Fruit fly (Drosophila melanogaster): ENCODE data around the gene Nep7.

The Nep7 gene

DNA sequence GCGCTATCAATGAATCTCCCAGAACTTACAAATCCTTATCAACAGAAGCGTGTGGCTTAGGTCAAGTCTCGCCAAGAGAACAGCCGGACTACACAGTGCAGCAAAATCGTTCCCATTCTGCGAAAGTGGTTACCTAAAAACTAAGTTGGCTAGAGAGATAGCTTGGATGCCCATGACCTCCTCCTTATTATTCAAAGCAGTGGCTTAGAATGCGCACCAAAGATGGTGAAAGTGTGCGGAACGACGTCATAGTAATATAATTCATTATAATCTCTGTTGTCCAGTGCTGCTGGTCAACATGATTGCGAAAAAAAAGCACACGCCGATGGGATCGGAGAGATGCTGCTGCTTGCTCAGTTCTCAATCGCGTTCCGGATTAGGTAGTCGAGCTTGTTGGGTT, at the start of gene Nep7:
Gene Nep7, plus strand, starts transcription at position 385 of the 400 bp plus-strand sequence.
- peak; percentile 77 for TF ChIP-seq noc (tag; optimal IDR thresholded peaks at IDR 0.05)

dm6 chr3R:27905695-27906094, 49.0 kb upstream of the Nep7 start, which contains the start of gene CG34353:
Gene CG34353 (minus strand): TSS chr3R:27905843.
- TF ChIP-seq noc (tag; optimal IDR thresholded peaks at IDR 0.05) = no peak

- TF ChIP-seq noc (tag; optimal IDR thresholded peaks at IDR 0.05) = no peak
These were observed 42.6 kb upstream of the Nep7 start, which contains the start of gene mil for dm6 chr3R:27912147-27912546. Gene mil (plus strand): TSS chr3R:27912447.

dm6 chr3R:27916355-27917019, 38.2 kb upstream of the Nep7 start, which contains the start of the genes CG5003 and mRpS22:
Gene CG5003 (minus strand): TSS chr3R:27916516.
Gene mRpS22 (plus strand): TSS chr3R:27916908.
- TF ChIP-seq noc (tag; optimal IDR thresholded peaks at IDR 0.05) = peak; percentile 58

- TF ChIP-seq noc (tag; optimal IDR thresholded peaks at IDR 0.05) = peak; percentile 38
These were observed 35.3 kb upstream of the Nep7 start, which contains the start of gene Boh1 for dm6 chr3R:27919385-27919789. Gene Boh1 (minus strand): TSS chr3R:27919460.

- TF ChIP-seq noc (tag; optimal IDR thresholded peaks at IDR 0.05) = no peak
These were observed 33.8 kb upstream of the Nep7 start, which contains the start of gene CG12259 for dm6 chr3R:27920883-27921282. Gene CG12259 (minus strand): TSS chr3R:27921089.

DNA sequence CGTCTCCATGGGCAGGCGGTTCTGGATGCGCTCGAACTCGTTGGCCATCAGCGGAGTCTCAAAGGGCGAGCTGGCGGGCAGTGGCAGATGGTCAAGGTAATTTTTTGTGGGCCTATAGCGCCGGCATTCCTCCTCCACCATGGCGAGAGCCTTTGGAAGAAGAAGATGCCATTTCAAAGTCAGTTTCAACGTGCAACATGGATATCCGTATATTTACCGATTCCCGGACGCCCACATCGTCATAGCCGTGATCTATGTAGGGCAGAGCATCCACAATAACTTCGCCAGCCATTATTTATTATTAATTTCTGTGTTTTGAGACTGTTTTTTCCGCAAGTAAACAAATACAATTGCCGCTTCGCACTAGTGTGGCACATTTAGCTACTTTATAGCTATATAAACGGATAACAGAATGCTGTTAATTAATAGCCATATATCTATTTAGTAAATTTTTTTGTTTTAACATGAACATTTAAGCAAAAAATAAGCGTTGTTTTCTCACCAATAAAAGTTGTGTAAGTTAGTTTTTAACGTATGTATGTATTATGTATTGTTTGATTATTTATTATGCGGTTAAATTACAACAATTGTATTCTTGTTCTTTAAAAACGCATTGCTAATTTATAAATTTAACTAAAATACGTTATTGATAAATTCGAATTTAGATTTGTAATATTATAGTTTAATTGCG, 32.6 kb upstream of the Nep7 start, which contains the start of gene BCAS2:
Gene BCAS2, minus strand, starts transcription at position 375 of the 691 bp plus-strand sequence.
- TF ChIP-seq noc (tag; optimal IDR thresholded peaks at IDR 0.05) = no peak

- peak; percentile 44 for TF ChIP-seq noc (tag; optimal IDR thresholded peaks at IDR 0.05)
These were observed 32.0 kb upstream of the Nep7 start, which contains the start of gene RpL4 for dm6 chr3R:27922673-27923175. Gene RpL4 (plus strand): TSS chr3R:27922821.

dm6 chr3R:27925000-27925970, 29.4 kb upstream of the Nep7 start, which contains the start of gene mino:
Gene mino (plus strand): TSS chr3R:27925191.
- peak; percentile 69 for TF ChIP-seq noc (tag; optimal IDR thresholded peaks at IDR 0.05)

DNA sequence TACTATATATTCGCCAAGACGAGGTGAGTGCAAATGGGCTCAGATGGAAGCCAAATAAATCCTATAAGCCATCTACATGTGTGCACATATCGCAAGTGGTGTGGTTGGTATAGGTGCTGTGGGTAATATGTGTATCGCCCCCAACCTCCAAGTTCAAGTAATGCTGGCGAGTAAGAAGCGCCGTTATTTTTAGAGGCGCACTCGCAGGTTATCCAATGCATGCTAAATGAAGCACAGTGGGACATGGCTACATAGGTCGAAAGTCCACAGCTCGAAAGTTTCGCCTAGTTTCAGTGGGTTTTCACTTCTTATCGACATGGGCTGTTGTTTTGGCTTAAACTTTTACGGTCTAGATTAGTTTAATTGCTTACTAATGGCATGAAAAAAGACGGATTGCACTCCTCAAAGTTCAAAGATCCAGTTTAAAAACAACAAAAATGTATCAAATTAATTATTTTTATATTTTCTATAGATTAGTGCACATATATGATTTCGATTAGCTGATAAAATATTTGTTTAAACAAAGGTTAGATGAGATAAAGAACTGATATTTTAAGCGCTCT, 28.7 kb upstream of the Nep7 start:
- no peak for TF ChIP-seq noc (tag; optimal IDR thresholded peaks at IDR 0.05)

DNA sequence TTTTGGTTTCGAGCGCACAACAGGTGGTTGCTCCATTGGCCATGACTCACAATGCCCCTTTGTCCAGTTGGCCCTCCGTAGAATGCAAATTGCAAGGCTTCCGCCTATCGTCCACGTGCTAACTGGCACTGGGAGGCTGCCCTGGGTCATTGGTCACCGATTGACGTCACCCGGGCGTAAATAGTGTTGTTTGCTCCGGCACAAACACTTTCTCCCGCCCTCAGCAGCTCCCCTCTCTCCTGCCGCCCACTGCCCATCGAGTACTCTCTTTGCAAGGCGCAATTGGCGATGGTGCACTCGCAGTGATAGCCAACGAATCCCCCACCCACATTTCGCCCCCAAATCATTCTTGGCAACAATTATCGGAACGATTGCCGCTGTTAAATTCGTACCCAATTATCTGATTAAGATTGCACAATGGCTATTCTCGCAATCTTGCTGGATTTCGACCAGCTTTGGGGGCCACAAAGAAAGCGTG, 27.9 kb upstream of the Nep7 start:
- no peak for TF ChIP-seq noc (tag; optimal IDR thresholded peaks at IDR 0.05)

dm6 chr3R:27928140-27928539, 26.6 kb upstream of the Nep7 start, which contains the start of gene nenya:
Gene nenya (minus strand): TSS chr3R:27928174.
- TF ChIP-seq noc (tag; optimal IDR thresholded peaks at IDR 0.05) = no peak

- TF ChIP-seq noc (tag; optimal IDR thresholded peaks at IDR 0.05) = no peak
These were observed 25.5 kb upstream of the Nep7 start for dm6 chr3R:27928984-27929924.

DNA sequence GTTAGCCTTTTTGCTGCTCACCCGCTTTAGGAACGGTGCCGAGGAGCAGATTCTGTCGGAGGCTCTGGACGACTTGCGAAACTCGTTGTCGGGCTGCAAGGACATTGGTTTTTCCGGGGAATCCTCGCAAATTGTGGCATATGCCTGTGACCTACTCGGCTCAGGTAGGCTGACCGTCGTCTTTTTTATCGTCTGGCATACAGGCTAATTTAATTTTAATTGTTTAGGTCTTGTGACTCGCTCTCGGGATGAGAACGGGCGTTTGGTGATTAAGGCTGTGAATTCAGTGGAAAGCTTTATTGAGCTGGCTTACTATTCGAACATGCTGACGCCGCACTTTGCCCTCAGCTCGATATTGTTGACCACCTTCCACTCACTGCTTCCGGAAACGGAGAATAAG, 23.3 kb upstream of the Nep7 start:
- no peak for TF ChIP-seq noc (tag; optimal IDR thresholded peaks at IDR 0.05)
